Worm (Caenorhabditis elegans): ENCODE data around the gene dhp-2.

DNA sequence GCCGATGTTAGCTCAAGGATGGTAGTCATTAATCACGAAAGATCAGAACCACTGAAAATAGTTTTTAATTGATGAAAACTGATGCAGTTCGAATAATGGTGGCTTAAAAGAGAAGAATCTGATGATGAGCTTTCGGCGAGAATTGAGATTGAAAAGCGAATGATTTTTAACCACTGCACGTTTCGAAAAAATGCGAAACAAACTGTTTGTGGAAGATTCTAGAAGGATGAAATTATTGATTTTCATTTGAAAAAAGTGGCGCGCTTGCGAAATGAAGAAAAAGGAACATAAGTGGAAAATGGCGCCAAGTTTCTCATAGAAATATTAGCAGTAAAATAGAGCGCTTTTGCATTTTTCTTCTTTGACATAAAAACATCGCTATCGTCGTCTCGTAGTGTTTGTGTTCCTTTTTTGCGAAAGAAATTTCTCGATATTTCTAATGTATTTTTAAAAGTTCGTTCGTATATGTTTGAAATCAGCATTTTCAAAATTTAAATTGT is 17.0 kb downstream of the dhp-2 start, which contains the start of gene uba-1:
- TF ChIP-seq snpc-4 (GFP tag; optimal IDR thresholded peaks at IDR 0.05) (no peak), snpc-4 (tag; optimal IDR thresholded peaks at IDR 0.05) (peak; percentile 6 to 50 (median 40)), unc-62 (GFP tag; optimal IDR thresholded peaks at IDR 0.05) (no peak), Y53G8AR.9 (GFP tag; conservative IDR thresholded peaks at IDR 0.05) (peak; percentile 89)
